Worm (Caenorhabditis elegans) whole organism, L4 larva: Measurements from ENCODE around the gene F35E8.6.

ENCODE experiments used
- F26F4.8 ChIP-seq: fragments of 200-800 bp; sonication (Bioruptor generic); conservative IDR thresholded peaks from 2 replicates; pipeline ENCODE4 v1.3.6; 2022; ENCODE audit warnings: missing genetic modification characterization, missing compliant biosample characterization
- aly-2 ChIP-seq: sonication (generic microtip); optimal IDR thresholded peaks from 2 replicates; lab custom pipeline; 2018; ENCODE audit warnings: missing biosample characterization, missing genetic modification characterization
- ama-1 ChIP-seq: fragments of 150-350 bp; optimal IDR thresholded peaks from 2 replicates; lab custom pipeline; 2014; ENCODE audit warnings: inconsistent platforms, mixed read lengths
- ces-1 ChIP-seq: fragments of 150-350 bp; sonication (generic microtip); optimal IDR thresholded peaks from 4 replicates; lab custom pipeline; 2014; ENCODE audit warnings: missing biosample characterization, missing genetic modification reagents, missing genetic modification characterization
- daf-16 ChIP-seq, 3 experiments: sonication (generic microtip); optimal IDR thresholded peaks; 2 replicates each; lab custom pipeline; 2016 to 2017; ENCODE audit warnings: missing genetic modification characterization in 3 of 3, missing genetic modification reagents in 3 of 3, mild to moderate bottlenecking in 2 of 3, missing compliant biosample characterization in 2 of 3, missing biosample characterization in 1 of 3, moderate library complexity in 1 of 3
- daf-19 ChIP-seq: fragments of 200-800 bp; sonication (Bioruptor generic); conservative IDR thresholded peaks from 2 replicates; pipeline ENCODE4 v1.3.6; 2022; ENCODE audit warnings: missing genetic modification characterization, missing compliant biosample characterization
- egl-27 ChIP-seq: sonication (generic microtip); optimal IDR thresholded peaks from 3 replicates; lab custom pipeline; 2017; ENCODE audit warnings: missing biosample characterization, missing genetic modification reagents, missing genetic modification characterization
- jun-1 ChIP-seq: fragments of 150-350 bp; optimal IDR thresholded peaks from 2 replicates; lab custom pipeline; 2014; ENCODE audit warnings: missing biosample characterization, missing genetic modification reagents, missing genetic modification characterization
- nhr-28 ChIP-seq: fragments of 150-350 bp; optimal IDR thresholded peaks from 2 replicates; lab custom pipeline; 2014; ENCODE audit warnings: missing biosample characterization, missing genetic modification characterization
- nhr-76 ChIP-seq: fragments of 150-350 bp; optimal IDR thresholded peaks from 2 replicates; lab custom pipeline; 2014; ENCODE audit warnings: missing biosample characterization, missing genetic modification characterization
- pha-4 ChIP-seq, 2 experiments: fragments of 150-350 bp in 1 of 2; fragments of 200-800 bp in 1 of 2; sonication (Bioruptor generic) in 1 of 2; IDR thresholded peaks in 1 of 2; optimal IDR thresholded peaks in 1 of 2; 2 replicates each; pipeline versions ENCODE4 v1.3.6 to Lab custom; 2014 to 2022; ENCODE audit warnings: missing genetic modification characterization in 2 of 2, missing genetic modification reagents in 2 of 2, missing biosample characterization in 1 of 2, missing compliant biosample characterization in 1 of 2
- saeg-2 ChIP-seq: fragments of 200-800 bp; sonication (Bioruptor generic); IDR thresholded peaks from 2 replicates; pipeline ENCODE4 v1.3.6; 2022; ENCODE audit warnings: missing genetic modification reagents, missing genetic modification characterization, missing compliant biosample characterization
- tag-97 ChIP-seq: fragments of 200-800 bp; sonication (Bioruptor generic); IDR thresholded peaks from 2 replicates; pipeline ENCODE4 v1.3.6; 2022; ENCODE audit warnings: missing genetic modification characterization, missing compliant biosample characterization
- unc-39 ChIP-seq: sonication (generic microtip); optimal IDR thresholded peaks from 2 replicates; lab custom pipeline; 2017; ENCODE audit warnings: missing biosample characterization, missing genetic modification characterization

- TF ChIP-seq aly-2 = no peak
- no peak for TF ChIP-seq ces-1 (GFP tag; lab: Kevin White, UChicago)
- TF ChIP-seq pha-4 (GFP tag; IDR thresholded peaks at IDR 0.05; lab: Robert Waterston, UW) = no peak
- no peak for TF ChIP-seq pha-4 (tag; optimal IDR thresholded peaks at IDR 0.05; lab: Kevin White, UChicago)
- TF ChIP-seq nhr-76 (tag; lab: Kevin White, UChicago) = no peak
- TF ChIP-seq F26F4.8 (GFP tag; lab: Robert Waterston, UW) = no peak
- TF ChIP-seq ama-1 = no peak
- no peak for TF ChIP-seq nhr-28 (tag; lab: Kevin White, UChicago)
- TF ChIP-seq unc-39 (tag; lab: Kevin White, UChicago) = no peak
- no peak for TF ChIP-seq jun-1
- TF ChIP-seq daf-19 (GFP tag; lab: Robert Waterston, UW) = no peak
- TF ChIP-seq egl-27 (tag; lab: Kevin White, UChicago) = no peak
- TF ChIP-seq saeg-2 = no peak
- TF ChIP-seq daf-16 (GFP tag; optimal IDR thresholded peaks at IDR 0.05; lab: Kevin White, UChicago) = no peak
- no peak for TF ChIP-seq daf-16 (tag; optimal IDR thresholded peaks at IDR 0.05; lab: Kevin White, UChicago)
- TF ChIP-seq tag-97 (GFP tag; lab: Robert Waterston, UW) = no peak
These were observed 3.4 kb downstream of the F35E8.6 start for ce11 chrV:15915307-15915706.
